Worm (Caenorhabditis elegans) whole organism, L2 larva: ENCODE results near the gene C47E8.3.

Experiments
- C34F6.9 ChIP-seq: fragments of 150-350 bp; optimal IDR thresholded peaks from 2 replicates; lab custom pipeline; 2014; ENCODE audit warnings: missing biosample characterization, missing genetic modification characterization
- F13H6.1 ChIP-seq: sonication (generic microtip); optimal IDR thresholded peaks from 2 replicates; lab custom pipeline; 2016; ENCODE audit warnings: missing genetic modification characterization, missing compliant biosample characterization
- Y55F3AM.14 ChIP-seq: fragments of 200-800 bp; sonication (Bioruptor generic); optimal IDR thresholded peaks from 2 replicates; lab custom pipeline; 2018; ENCODE audit warnings: mild to moderate bottlenecking, missing genetic modification characterization, missing compliant biosample characterization
- ZK546.5 ChIP-seq: sonication (generic microtip); optimal IDR thresholded peaks from 2 replicates; lab custom pipeline; 2017; ENCODE audit warnings: missing biosample characterization, missing genetic modification characterization
- alr-1 ChIP-seq: fragments of 150-350 bp; optimal IDR thresholded peaks from 2 replicates; lab custom pipeline; 2014; ENCODE audit warnings: missing biosample characterization, missing genetic modification characterization
- ama-1 ChIP-seq: fragments of 150-350 bp; optimal IDR thresholded peaks from 2 replicates; lab custom pipeline; 2018; ENCODE audit warnings: inconsistent platforms
- blmp-1 ChIP-seq: sonication (generic microtip); optimal IDR thresholded peaks from 2 replicates; lab custom pipeline; 2017; ENCODE audit warnings: missing genetic modification characterization, mild to moderate bottlenecking, missing compliant biosample characterization, antibody characterized with exemption, moderate library complexity; ENCODE audit not compliant: insufficient read depth
- ceh-16 ChIP-seq: fragments of 150-350 bp; optimal IDR thresholded peaks from 2 replicates; lab custom pipeline; 2014; ENCODE audit warnings: missing biosample characterization, missing genetic modification characterization
- ceh-82 ChIP-seq: fragments of 150-350 bp; optimal IDR thresholded peaks from 2 replicates; lab custom pipeline; 2014; ENCODE audit warnings: missing biosample characterization, missing genetic modification characterization
- crh-2 ChIP-seq: sonication (generic microtip); optimal IDR thresholded peaks from 2 replicates; lab custom pipeline; 2017; ENCODE audit warnings: missing biosample characterization, missing genetic modification characterization
- dmd-4 ChIP-seq: sonication (generic microtip); optimal IDR thresholded peaks from 2 replicates; lab custom pipeline; 2017; ENCODE audit warnings: missing biosample characterization, missing genetic modification characterization
- elt-1 ChIP-seq: fragments of 150-350 bp; optimal IDR thresholded peaks from 2 replicates; lab custom pipeline; 2014; ENCODE audit warnings: missing biosample characterization, missing genetic modification characterization
- elt-3 ChIP-seq: sonication (generic microtip); optimal IDR thresholded peaks from 2 replicates; lab custom pipeline; 2017; ENCODE audit warnings: missing biosample characterization, missing genetic modification characterization
- gmeb-1 ChIP-seq: fragments of 150-350 bp; optimal IDR thresholded peaks from 2 replicates; lab custom pipeline; 2014; ENCODE audit warnings: missing biosample characterization, missing genetic modification characterization
- lin-11 ChIP-seq: fragments of 150-350 bp; sonication (generic microtip); optimal IDR thresholded peaks from 2 replicates; lab custom pipeline; 2014; ENCODE audit warnings: missing biosample characterization, missing genetic modification characterization, inconsistent platforms, mixed read lengths
- lin-39 ChIP-seq: fragments of 150-350 bp; optimal IDR thresholded peaks from 2 replicates; lab custom pipeline; 2014; ENCODE audit warnings: missing biosample characterization, missing genetic modification reagents, missing genetic modification characterization
- lsy-2 ChIP-seq, 2 experiments: fragments of 150-350 bp in 1 of 2; sonication (generic microtip) in 1 of 2; optimal IDR thresholded peaks; 2 replicates each; lab custom pipeline; 2014 to 2017; ENCODE audit warnings: missing biosample characterization in 2 of 2, missing genetic modification characterization in 2 of 2
- mab-5 ChIP-seq: fragments of 150-350 bp; optimal IDR thresholded peaks from 2 replicates; lab custom pipeline; 2014; ENCODE audit warnings: missing biosample characterization, missing genetic modification characterization
- mbf-1 ChIP-seq: sonication (generic microtip); optimal IDR thresholded peaks from 2 replicates; lab custom pipeline; 2017; ENCODE audit warnings: missing biosample characterization, missing genetic modification characterization
- nhr-10 ChIP-seq: sonication (generic microtip); optimal IDR thresholded peaks from 2 replicates; lab custom pipeline; 2017; ENCODE audit warnings: missing biosample characterization, missing genetic modification characterization
- nhr-12 ChIP-seq: fragments of 150-350 bp; optimal IDR thresholded peaks from 2 replicates; lab custom pipeline; 2014; ENCODE audit warnings: missing biosample characterization, missing genetic modification characterization
- nhr-21 ChIP-seq: fragments of 150-350 bp; optimal IDR thresholded peaks from 2 replicates; lab custom pipeline; 2014; ENCODE audit warnings: missing biosample characterization, missing genetic modification characterization
- nhr-237 ChIP-seq: fragments of 150-350 bp; optimal IDR thresholded peaks from 2 replicates; lab custom pipeline; 2014; ENCODE audit warnings: missing biosample characterization, missing genetic modification characterization
- nhr-6 ChIP-seq: fragments of 150-350 bp; optimal IDR thresholded peaks from 2 replicates; lab custom pipeline; 2014; ENCODE audit warnings: missing biosample characterization, missing genetic modification characterization
- nhr-77 ChIP-seq: fragments of 150-350 bp; optimal IDR thresholded peaks from 2 replicates; lab custom pipeline; 2014; ENCODE audit warnings: missing biosample characterization, missing genetic modification characterization
- skn-1 ChIP-seq: sonication (generic microtip); optimal IDR thresholded peaks from 2 replicates; lab custom pipeline; 2017; ENCODE audit warnings: missing biosample characterization, missing genetic modification characterization
- sma-3 ChIP-seq: sonication (generic microtip); optimal IDR thresholded peaks from 2 replicates; lab custom pipeline; 2016; ENCODE audit warnings: missing genetic modification reagents, missing genetic modification characterization, missing compliant biosample characterization
- sma-9 ChIP-seq, 2 experiments: fragments of 150-350 bp in 1 of 2; sonication (generic microtip) in 1 of 2; optimal IDR thresholded peaks; 2 replicates each; lab custom pipeline; 2014 to 2016; ENCODE audit warnings: missing genetic modification characterization in 2 of 2, mild to moderate bottlenecking in 1 of 2, missing biosample characterization in 1 of 2, missing compliant biosample characterization in 1 of 2, missing genetic modification reagents in 1 of 2, moderate library complexity in 1 of 2
- snpc-4 ChIP-seq: fragments of 150-350 bp; optimal IDR thresholded peaks from 2 replicates; lab custom pipeline; 2014; ENCODE audit warnings: missing biosample characterization, missing genetic modification characterization
- unc-39 ChIP-seq: fragments of 150-350 bp; optimal IDR thresholded peaks from 2 replicates; lab custom pipeline; 2014; ENCODE audit warnings: missing biosample characterization, missing genetic modification characterization
- unc-55 ChIP-seq: fragments of 150-350 bp; sonication (generic microtip); optimal IDR thresholded peaks from 3 replicates; lab custom pipeline; 2014; ENCODE audit warnings: missing biosample characterization, missing genetic modification reagents, missing genetic modification characterization
- ztf-1 ChIP-seq: fragments of 200-800 bp; sonication (Bioruptor generic); conservative IDR thresholded peaks from 2 replicates; pipeline ENCODE4 v1.3.6; 2022; ENCODE audit warnings: missing genetic modification characterization, missing compliant biosample characterization
- ztf-11 ChIP-seq: sonication (generic microtip); optimal IDR thresholded peaks from 2 replicates; lab custom pipeline; 2017; ENCODE audit warnings: missing biosample characterization, missing genetic modification characterization
- ztf-4 ChIP-seq: fragments of 150-350 bp; optimal IDR thresholded peaks from 2 replicates; lab custom pipeline; 2014; ENCODE audit warnings: missing biosample characterization, missing genetic modification characterization

Gene C47E8.3

DNA sequence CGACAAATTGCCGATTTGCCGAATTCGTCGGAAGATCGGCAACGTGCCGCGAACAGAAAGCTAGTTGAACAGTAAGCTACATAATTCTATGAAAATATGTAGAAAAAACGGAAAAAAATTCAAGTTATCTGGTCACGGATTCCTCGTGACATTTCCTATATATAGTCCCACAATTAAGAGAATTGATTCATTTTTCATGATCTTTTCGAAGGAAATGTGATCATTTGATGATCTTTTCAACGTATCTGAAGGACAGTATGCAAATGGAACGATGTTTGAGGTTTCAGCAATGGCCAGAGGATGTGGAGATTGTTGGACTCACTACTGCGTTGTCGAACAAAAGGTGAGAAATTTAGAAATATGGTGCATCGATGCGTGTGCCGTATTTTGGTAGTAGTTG, 27.8 kb downstream of the C47E8.3 start, which contains the start of gene R08A2.9:
Gene R08A2.9 (plus strand): TSS at position 301 of the 400 bp plus-strand sequence.
- TF ChIP-seq lsy-2 (tag; optimal IDR thresholded peaks at IDR 0.05; lab: Kevin White, UChicago), result no peak
- no peak for TF ChIP-seq F13H6.1 (tag; lab: Kevin White, UChicago)
- TF ChIP-seq lin-11 (tag; lab: Kevin White, UChicago), result no peak
- no peak for TF ChIP-seq ama-1 (lab: Kevin White, UChicago)
- TF ChIP-seq ztf-11 (tag; lab: Kevin White, UChicago), result no peak
- no peak for TF ChIP-seq dmd-4 (tag; lab: Kevin White, UChicago)
- TF ChIP-seq ceh-82, result no peak
- no peak for TF ChIP-seq elt-3 (tag; lab: Kevin White, UChicago)
- TF ChIP-seq Y55F3AM.14 (GFP tag; lab: Kevin White, UChicago), result no peak
- no peak for TF ChIP-seq nhr-237
- TF ChIP-seq ztf-4, result no peak
- no peak for TF ChIP-seq sma-9 (GFP tag; optimal IDR thresholded peaks at IDR 0.05; lab: Kevin White, UChicago)
- TF ChIP-seq sma-9 (tag; optimal IDR thresholded peaks at IDR 0.05; lab: Kevin White, UChicago), result no peak
- no peak for TF ChIP-seq C34F6.9
- TF ChIP-seq mbf-1 (tag; lab: Kevin White, UChicago), result no peak
- TF ChIP-seq nhr-77 (tag; lab: Kevin White, UChicago), result no peak
- no peak for TF ChIP-seq nhr-6 (tag; lab: Kevin White, UChicago)

DNA sequence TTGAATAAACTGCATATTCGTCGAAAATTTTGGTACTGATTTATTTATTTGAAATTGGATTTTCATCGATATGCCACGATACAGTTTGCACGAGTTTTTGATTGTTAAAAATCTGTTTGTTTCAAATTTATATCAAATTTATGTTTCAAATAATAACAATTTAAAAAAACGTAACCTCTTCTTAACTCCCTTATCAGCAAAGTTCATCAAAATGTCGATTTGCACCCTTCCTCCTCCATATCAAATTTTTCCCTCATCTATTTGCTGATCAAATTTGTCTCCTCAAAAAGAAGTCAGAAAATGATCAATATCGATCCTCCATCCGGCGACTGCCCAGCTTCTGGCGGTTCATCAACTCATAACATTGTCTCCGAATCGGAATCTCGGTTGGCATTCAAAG, 31.0 kb downstream of the C47E8.3 start, which contains the start of gene ssp-33:
Gene ssp-33 (plus strand): TSS at position 301 of the 400 bp plus-strand sequence.
- no peak for TF ChIP-seq alr-1
- no peak for TF ChIP-seq nhr-21 (tag; lab: Kevin White, UChicago)
- no peak for TF ChIP-seq lsy-2 (tag; optimal IDR thresholded peaks at IDR 0.05; lab: Kevin White, UChicago)
- TF ChIP-seq ZK546.5, result no peak
- TF ChIP-seq unc-55, result no peak
- TF ChIP-seq gmeb-1 (tag; lab: Kevin White, UChicago), result no peak
- no peak for TF ChIP-seq nhr-10 (tag; lab: Kevin White, UChicago)
- no peak for TF ChIP-seq ceh-16 (tag; lab: Kevin White, UChicago)
- no peak for TF ChIP-seq sma-3 (GFP tag; lab: Kevin White, UChicago)
- TF ChIP-seq ztf-11 (tag; lab: Kevin White, UChicago), result no peak
- no peak for TF ChIP-seq Y55F3AM.14 (GFP tag; lab: Kevin White, UChicago)
- TF ChIP-seq ztf-1 (GFP tag; lab: Robert Waterston, UW), result no peak
- no peak for TF ChIP-seq lin-39 (tag; lab: Kevin White, UChicago)
- TF ChIP-seq elt-1 (tag; lab: Kevin White, UChicago), result no peak
- TF ChIP-seq snpc-4 (tag; lab: Kevin White, UChicago), result no peak
- no peak for TF ChIP-seq mab-5

DNA sequence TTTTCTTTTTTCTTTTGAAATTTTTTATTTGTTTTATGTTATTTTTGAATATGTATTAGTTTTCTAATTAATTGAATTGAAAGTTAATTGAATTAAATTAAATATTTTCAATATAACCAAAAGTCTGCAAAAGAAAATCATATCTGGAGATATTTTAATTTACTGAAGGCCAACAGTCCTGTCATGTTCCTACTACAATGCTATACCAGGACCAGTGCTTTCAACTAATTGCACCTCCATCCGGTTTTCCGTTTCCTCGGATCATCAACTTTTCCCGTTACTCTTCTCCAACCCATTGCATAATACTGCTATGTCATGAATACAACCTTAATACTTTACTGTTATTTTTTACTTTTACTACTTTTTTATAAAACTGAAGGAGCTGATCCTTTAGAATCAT, 32.2 kb downstream of the C47E8.3 start, which contains the start of gene R08A2.5:
Gene R08A2.5 (plus strand): TSS at position 301 of the 400 bp plus-strand sequence.
- no peak for TF ChIP-seq ztf-4
- TF ChIP-seq elt-3 (tag; lab: Kevin White, UChicago), result no peak

DNA sequence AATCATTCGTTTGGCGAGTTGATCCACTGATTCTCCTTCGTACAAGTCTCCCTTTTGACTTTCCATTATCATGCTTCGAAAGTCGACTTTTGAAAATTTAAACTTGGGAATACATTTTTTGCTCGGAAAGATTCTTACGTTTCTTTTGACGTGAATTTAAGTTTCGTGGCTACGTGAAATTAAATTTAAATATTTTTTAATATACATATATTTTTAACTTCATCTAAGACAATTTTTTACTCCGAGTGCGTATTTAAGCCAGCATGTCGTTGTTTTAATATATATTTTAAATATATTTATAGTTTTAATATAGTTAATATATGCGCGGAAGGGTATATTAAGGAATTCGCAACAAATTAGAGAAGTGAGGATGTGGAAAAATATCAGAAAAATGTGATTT, 35.5 kb downstream of the C47E8.3 start, which contains the start of gene R08A2.2:
Gene R08A2.2 (minus strand): TSS at position 101 of the 400 bp plus-strand sequence.
- TF ChIP-seq lin-11 (tag; lab: Kevin White, UChicago) (no peak), unc-39 (tag; lab: Kevin White, UChicago) (no peak), dmd-4 (tag; lab: Kevin White, UChicago) (no peak), C34F6.9 (no peak), lsy-2 (tag; optimal IDR thresholded peaks at IDR 0.05; lab: Kevin White, UChicago) (no peak), elt-3 (tag; lab: Kevin White, UChicago) (no peak), alr-1 (no peak), sma-9 (GFP tag; optimal IDR thresholded peaks at IDR 0.05; lab: Kevin White, UChicago) (no peak), sma-9 (tag; optimal IDR thresholded peaks at IDR 0.05; lab: Kevin White, UChicago) (no peak), nhr-21 (tag; lab: Kevin White, UChicago) (no peak)

DNA sequence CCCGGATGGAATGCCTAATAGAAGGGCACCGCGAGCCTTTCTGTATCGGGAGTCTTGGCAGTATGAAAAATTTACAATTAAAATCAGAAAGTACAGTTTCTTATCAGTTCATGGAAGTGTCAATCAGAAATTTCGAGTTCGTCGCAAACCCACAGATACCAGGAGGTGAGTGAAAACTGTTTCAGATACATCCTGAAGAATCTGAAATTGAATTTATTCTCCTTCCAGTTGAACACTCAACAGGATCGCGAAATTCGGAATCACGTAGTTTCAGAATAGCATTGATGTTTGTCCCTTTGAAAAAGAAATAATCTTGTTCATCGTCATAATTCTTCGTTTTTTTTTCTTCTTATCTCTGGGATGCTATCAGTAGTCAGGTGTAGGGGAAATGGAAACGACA, 36.0 kb downstream of the C47E8.3 start, which contains the start of gene fbxa-147:
Gene fbxa-147 (plus strand): TSS at position 386 of the 400 bp plus-strand sequence.
- TF ChIP-seq ceh-82, result no peak
- TF ChIP-seq lsy-2 (tag; optimal IDR thresholded peaks at IDR 0.05; lab: Kevin White, UChicago), result no peak
- TF ChIP-seq Y55F3AM.14 (GFP tag; lab: Kevin White, UChicago), result no peak
- TF ChIP-seq nhr-21 (tag; lab: Kevin White, UChicago), result no peak
- TF ChIP-seq nhr-12 (tag; lab: Kevin White, UChicago), result no peak

DNA sequence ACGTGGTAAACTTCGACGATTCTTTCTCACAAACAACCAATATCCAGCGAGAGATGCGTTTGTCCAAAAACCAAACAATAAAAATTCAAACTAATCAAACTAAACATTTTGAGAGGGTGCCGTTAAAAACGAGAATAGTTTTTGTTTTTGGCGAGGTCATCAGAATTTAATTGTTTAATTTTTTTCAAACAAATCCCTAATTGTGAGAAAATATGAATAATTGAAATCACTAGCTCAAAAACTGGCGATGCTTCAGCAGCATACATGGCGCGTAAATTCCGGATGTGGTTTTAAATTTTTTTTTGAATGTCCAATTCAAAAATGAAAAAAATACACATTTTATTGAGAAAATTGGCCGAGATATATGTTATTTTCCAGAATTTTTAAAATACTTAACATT, 39.4 kb downstream of the C47E8.3 start, which contains the start of gene R08A2.1:
Gene R08A2.1 (minus strand): TSS at position 101 of the 400 bp plus-strand sequence.
- TF ChIP-seq unc-39 (tag; lab: Kevin White, UChicago), result no peak
- TF ChIP-seq nhr-21 (tag; lab: Kevin White, UChicago), result no peak
- TF ChIP-seq lin-39 (tag; lab: Kevin White, UChicago), result no peak
- no peak for TF ChIP-seq nhr-237
- TF ChIP-seq ama-1 (lab: Kevin White, UChicago), result no peak
- TF ChIP-seq lsy-2 (tag; optimal IDR thresholded peaks at IDR 0.05; lab: Kevin White, UChicago), result no peak
- no peak for TF ChIP-seq blmp-1 (tag; lab: Kevin White, UChicago)
- no peak for TF ChIP-seq mab-5
- no peak for TF ChIP-seq C34F6.9
- no peak for TF ChIP-seq ceh-16 (tag; lab: Kevin White, UChicago)
- no peak for TF ChIP-seq crh-2
- TF ChIP-seq nhr-12 (tag; lab: Kevin White, UChicago), result no peak
- TF ChIP-seq nhr-6 (tag; lab: Kevin White, UChicago), result no peak
- TF ChIP-seq Y55F3AM.14 (GFP tag; lab: Kevin White, UChicago), result no peak
- no peak for TF ChIP-seq skn-1
